Fruit fly (Drosophila melanogaster): ENCODE data around the gene Ype.

Gene Ype

DNA sequence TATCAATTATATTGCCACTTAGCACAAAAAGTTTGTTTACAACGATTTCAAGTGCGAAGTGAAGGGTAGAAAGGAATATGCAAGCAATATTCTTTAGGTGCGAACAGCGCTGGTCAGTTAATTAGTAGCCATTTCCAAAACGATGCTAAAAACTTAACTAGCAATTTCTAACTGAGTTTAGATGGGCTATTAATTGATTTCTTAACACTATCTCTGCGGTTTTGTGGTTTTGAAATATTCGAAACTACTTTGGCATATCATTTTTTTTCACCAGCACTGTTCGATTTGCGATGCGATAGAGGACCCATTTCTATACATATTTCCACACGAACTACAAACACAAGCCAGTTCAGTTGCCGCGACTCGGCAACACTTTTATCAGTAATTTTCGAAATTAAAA, 10.7 kb downstream of the Ype start (continued):
- TF ChIP-seq stc (GFP tag; IDR thresholded peaks at IDR 0.05) (peak; percentile 54), CG11723 (GFP tag; optimal IDR thresholded peaks at IDR 0.05) (no peak), Sry-β (GFP tag; optimal IDR thresholded peaks at IDR 0.05) (no peak), CG4730 (GFP tag; IDR thresholded peaks at IDR 0.05) (no peak), NC2β (GFP tag; optimal IDR thresholded peaks at IDR 0.05) (no peak), psq (GFP tag; optimal IDR thresholded peaks at IDR 0.05) (no peak), vnd (GFP tag; IDR thresholded peaks at IDR 0.05; ENCODE audit: partially characterized antibody) (no peak), CG31441 (GFP tag; IDR thresholded peaks at IDR 0.05) (no peak), CG8290 (GFP tag; optimal IDR thresholded peaks at IDR 0.05) (no peak), CG8290 (tag; optimal IDR thresholded peaks at IDR 0.05) (peak in 1 of 2 experiments; percentile 43), CG4328 (GFP tag; optimal IDR thresholded peaks at IDR 0.05) (no peak), ci (GFP tag; IDR thresholded peaks at IDR 0.05) (no peak), Oli (tag; optimal IDR thresholded peaks at IDR 0.05) (no peak), Fer1 (GFP tag; optimal IDR thresholded peaks at IDR 0.05) (peak; percentile 29), E2f2 (GFP tag; IDR thresholded peaks at IDR 0.05) (no peak), CG7928 (GFP tag; optimal IDR thresholded peaks at IDR 0.05) (no peak), CG13775 (GFP tag; optimal IDR thresholded peaks at IDR 0.05) (peak; percentile 12), wek (GFP tag; optimal IDR thresholded peaks at IDR 0.05) (no peak), az2 (GFP tag; optimal IDR thresholded peaks at IDR 0.05) (no peak), Sox102F (GFP tag; optimal IDR thresholded peaks at IDR 0.05) (no peak), CG11093 (GFP tag; IDR thresholded peaks at IDR 0.05) (no peak), Gsc (GFP tag; IDR thresholded peaks at IDR 0.05) (no peak), Awh (GFP tag; IDR thresholded peaks at IDR 0.05) (no peak), CG30020 (tag; optimal IDR thresholded peaks at IDR 0.05) (no peak), CG3163 (GFP tag; optimal IDR thresholded peaks at IDR 0.05) (no peak), CG15073 (GFP tag; optimal IDR thresholded peaks at IDR 0.05) (no peak), CoRest (tag; optimal IDR thresholded peaks at IDR 0.05) (no peak), CG43689 (GFP tag; IDR thresholded peaks at IDR 0.05) (no peak), sima (GFP tag; optimal IDR thresholded peaks at IDR 0.05) (no peak), HmgD (GFP tag; optimal IDR thresholded peaks at IDR 0.05) (no peak), MESR4 (GFP tag; optimal IDR thresholded peaks at IDR 0.05) (no peak), CG10147 (GFP tag; optimal IDR thresholded peaks at IDR 0.05) (no peak), Med (GFP tag) (peak; percentile 86), Mes4 (GFP tag; optimal IDR thresholded peaks at IDR 0.05) (no peak), Meics (GFP tag; optimal IDR thresholded peaks at IDR 0.05) (peak; percentile 37), CG11695 (GFP tag; IDR thresholded peaks at IDR 0.05) (0 out of 3 replicates have a peak, but pooled peaks have one; percentile 42), fru (optimal IDR thresholded peaks at IDR 0.05) (no peak), corto (GFP tag; optimal IDR thresholded peaks at IDR 0.05) (no peak), mam (GFP tag; optimal IDR thresholded peaks at IDR 0.05) (peak; percentile 29), CG1792 (GFP tag; optimal IDR thresholded peaks at IDR 0.05) (no peak), Dip2 (GFP tag; IDR thresholded peaks at IDR 0.05) (no peak), gsb (GFP tag; IDR thresholded peaks at IDR 0.05) (no peak), unpg (GFP tag; optimal IDR thresholded peaks at IDR 0.05) (peak; percentile 2), Dbx (GFP tag; IDR thresholded peaks at IDR 0.05) (0 out of 3 replicates have a peak, but pooled peaks have one; percentile 8), pita (GFP tag; optimal IDR thresholded peaks at IDR 0.05) (no peak), jigr1 (GFP tag; IDR thresholded peaks at IDR 0.05) (no peak), Chrac-16 (GFP tag; optimal IDR thresholded peaks at IDR 0.05) (no peak), crol (GFP tag; IDR thresholded peaks at IDR 0.05) (no peak), CG10462 (GFP tag; optimal IDR thresholded peaks at IDR 0.05) (no peak), HLHmδ (GFP tag; optimal IDR thresholded peaks at IDR 0.05) (no peak), bowl (GFP tag; IDR thresholded peaks at IDR 0.05) (no peak), esg (GFP tag; conservative IDR thresholded peaks at IDR 0.05) (no peak), grau (tag; optimal IDR thresholded peaks at IDR 0.05) (peak; percentile 31), rib (GFP tag; IDR thresholded peaks at IDR 0.05) (no peak)
